Fruit fly (Drosophila melanogaster) Kc167 (cell line): ENCODE measurements around the gene sturkopf.

Experiments
- Myc ChIP-seq: fragments of >200 bp; optimal IDR thresholded peaks from 2 replicates; lab custom pipeline; 2017; ENCODE audit warnings: missing external identifiers
- Sin3A ChIP-seq: fragments of >200 bp; optimal IDR thresholded peaks from 2 replicates; lab custom pipeline; 2018; ENCODE audit warnings: missing external identifiers
- h ChIP-seq: fragments of >200 bp; optimal IDR thresholded peaks from 3 replicates; lab custom pipeline; 2018; ENCODE audit warnings: missing external identifiers
- insv ChIP-seq: fragments of >200 bp; optimal IDR thresholded peaks from 3 replicates; lab custom pipeline; 2018; ENCODE audit warnings: missing external identifiers
- psq ChIP-seq: fragments of >200 bp; optimal IDR thresholded peaks from 2 replicates; lab custom pipeline; 2017; ENCODE audit warnings: missing external identifiers
- ttk ChIP-seq: sonication (Bioruptor generic); optimal IDR thresholded peaks from 2 replicates; lab custom pipeline; 2017; ENCODE audit warnings: missing external identifiers

DNA sequence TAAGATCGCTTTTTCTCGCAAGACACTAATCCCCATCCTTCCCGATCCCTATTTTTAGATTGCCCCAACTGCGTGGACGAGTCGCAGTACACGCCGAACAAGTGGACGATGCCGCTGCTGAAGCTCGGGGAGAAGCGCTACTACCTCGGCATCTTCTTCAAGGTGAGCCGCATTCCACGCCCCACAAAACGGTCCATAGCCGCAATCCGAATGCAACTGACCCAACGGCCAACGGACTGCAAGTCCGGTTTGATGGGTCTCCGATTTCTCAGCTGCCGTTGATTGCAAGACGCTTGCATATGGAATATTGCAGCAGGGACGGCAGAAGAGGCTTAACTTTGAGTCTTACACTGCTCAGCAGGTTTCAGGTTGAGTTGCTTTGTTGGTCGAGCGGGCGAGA, 44.2 kb downstream of the sturkopf start:
- TF ChIP-seq h (lab: Kevin White, UChicago) (no peak), Sin3A (no peak), ttk (no peak), Myc (lab: Kevin White, UChicago) (no peak), psq (no peak), insv (lab: Kevin White, UChicago) (no peak)
